Fruit fly (Drosophila melanogaster): Measurements from ENCODE around the gene Son.

Gene Son

dm6 chr3R:9551013-9551658 lies 26.7 kb upstream of the Son start:
- TF ChIP-seq h (GFP tag; optimal IDR thresholded peaks at IDR 0.05) (peak; percentile 80), Mio (GFP tag; optimal IDR thresholded peaks at IDR 0.05) (no peak), sv (GFP tag; optimal IDR thresholded peaks at IDR 0.05) (no peak), lola (GFP tag; optimal IDR thresholded peaks at IDR 0.05) (no peak), dmrt93B (GFP tag; optimal IDR thresholded peaks at IDR 0.05) (no peak), rgr (GFP tag; optimal IDR thresholded peaks at IDR 0.05) (peak; percentile 68), Vsx2 (GFP tag; optimal IDR thresholded peaks at IDR 0.05; ENCODE audit: partially characterized antibody) (no peak), usp (GFP tag; optimal IDR thresholded peaks at IDR 0.05) (no peak), jim (GFP tag; optimal IDR thresholded peaks at IDR 0.05) (peak; percentile 20), ey (GFP tag; optimal IDR thresholded peaks at IDR 0.05) (peak; percentile 5), N (GFP tag; optimal IDR thresholded peaks at IDR 0.05) (peak; percentile 49), CrebA (GFP tag; optimal IDR thresholded peaks at IDR 0.05; ENCODE audit: borderline replicate concordance) (no peak), br (GFP tag; optimal IDR thresholded peaks at IDR 0.05) (peak; percentile 66), fru (GFP tag; optimal IDR thresholded peaks at IDR 0.05) (peak; percentile 57), CG9705 (GFP tag; optimal IDR thresholded peaks at IDR 0.05) (no peak), Hr83 (GFP tag; optimal IDR thresholded peaks at IDR 0.05; ENCODE audit: poor library complexity, severe bottlenecking) (peak; percentile 94), HLH106 (tag; optimal IDR thresholded peaks at IDR 0.05) (peak; percentile 39), brk (GFP tag; optimal IDR thresholded peaks at IDR 0.05) (no peak), Sp1 (GFP tag; optimal IDR thresholded peaks at IDR 0.05) (peak; percentile 56), Abd-B (GFP tag; optimal IDR thresholded peaks at IDR 0.05) (no peak), sage (GFP tag; optimal IDR thresholded peaks at IDR 0.05) (no peak), CG32264 (GFP tag; optimal IDR thresholded peaks at IDR 0.05) (no peak), foxo (GFP tag; optimal IDR thresholded peaks at IDR 0.05) (peak in 1 of 2 experiments; percentile 58), Jra (GFP tag; optimal IDR thresholded peaks at IDR 0.05) (peak; percentile 59), GATAd (GFP tag; optimal IDR thresholded peaks at IDR 0.05) (no peak), OdsH (GFP tag; optimal IDR thresholded peaks at IDR 0.05) (peak; percentile 58), Hnf4 (GFP tag; optimal IDR thresholded peaks at IDR 0.05) (peak; percentile 36), psq (GFP tag; optimal IDR thresholded peaks at IDR 0.05) (peak; percentile 42), Myc (optimal IDR thresholded peaks at IDR 0.05) (no peak), Hr78 (GFP tag; optimal IDR thresholded peaks at IDR 0.05) (no peak), Dif (GFP tag; optimal IDR thresholded peaks at IDR 0.05; ENCODE audit: partially characterized antibody) (peak; percentile 96), Rel (GFP tag; optimal IDR thresholded peaks at IDR 0.05) (no peak), Rel (tag; optimal IDR thresholded peaks at IDR 0.05) (peak; percentile 73), dl (GFP tag; optimal IDR thresholded peaks at IDR 0.05; ENCODE audit: insufficient read depth in 1 of 2, partially characterized antibody in 2 of 2) (peak; percentile 96), dsf (GFP tag; optimal IDR thresholded peaks at IDR 0.05; ENCODE audit: borderline replicate concordance) (no peak), tai (GFP tag; optimal IDR thresholded peaks at IDR 0.05) (no peak), Dfd (GFP tag; optimal IDR thresholded peaks at IDR 0.05) (no peak), woc (GFP tag; optimal IDR thresholded peaks at IDR 0.05) (peak; percentile 24), pan (optimal IDR thresholded peaks at IDR 0.05) (no peak)

dm6 chr3R:9551659-9552435 lies 26.0 kb upstream of the Son start, which contains the start of the genes mura and RnpS1:
Gene mura (minus strand): TSS chr3R:9551806.
Gene RnpS1 (plus strand): TSS chr3R:9552034.
- no peak for TF ChIP-seq Rel (GFP tag; optimal IDR thresholded peaks at IDR 0.05)
- TF ChIP-seq Rel (tag; optimal IDR thresholded peaks at IDR 0.05), result peak; percentile 58
- TF ChIP-seq ey (GFP tag; optimal IDR thresholded peaks at IDR 0.05), result no peak
